Fruit fly (Drosophila melanogaster) whole organism, embryonic: ENCODE measurements around the gene CG12522.
A peak's percentile ranks its signal among the peaks of the same experiment; 100 is the strongest.

Source experiments
- CG10543 ChIP-seq: fragments of 200-800 bp; sonication (Bioruptor generic); optimal IDR thresholded peaks from 3 replicates; lab custom pipeline; 2017; ENCODE audit warnings: missing biosample characterization, mild to moderate bottlenecking, missing genetic modification characterization, moderate library complexity
- CG10565 ChIP-seq: fragments of 200-800 bp; sonication (Bioruptor generic); optimal IDR thresholded peaks from 3 replicates; lab custom pipeline; 2016; ENCODE audit warnings: missing biosample characterization, mild to moderate bottlenecking, missing genetic modification characterization
- CG11504 ChIP-seq: fragments of 200-800 bp; sonication (Bioruptor generic); optimal IDR thresholded peaks from 3 replicates; lab custom pipeline; 2019; ENCODE audit warnings: missing biosample characterization, mild to moderate bottlenecking, missing genetic modification characterization, moderate library complexity
- CG11695 ChIP-seq: fragments of 200-800 bp; sonication (Bioruptor generic); IDR thresholded peaks from 3 replicates; pipeline ENCODE4 v1.3.6; 2022; ENCODE audit warnings: missing biosample characterization, missing genetic modification characterization
- CG12942 ChIP-seq: fragments of 200-800 bp; sonication (Bioruptor generic); optimal IDR thresholded peaks from 3 replicates; lab custom pipeline; 2016; ENCODE audit warnings: missing biosample characterization, missing genetic modification characterization
- CG13296 ChIP-seq: fragments of 200-800 bp; sonication (Bioruptor generic); optimal IDR thresholded peaks from 3 replicates; lab custom pipeline; 2018; ENCODE audit warnings: missing biosample characterization, mild to moderate bottlenecking, missing genetic modification characterization
- CG13894 ChIP-seq: fragments of 200-800 bp; sonication (Bioruptor generic); optimal IDR thresholded peaks from 3 replicates; lab custom pipeline; 2018; ENCODE audit warnings: missing biosample characterization, mild to moderate bottlenecking, missing genetic modification characterization, moderate library complexity
- CG17186 ChIP-seq: fragments of 200-800 bp; sonication (Bioruptor generic); optimal IDR thresholded peaks from 3 replicates; lab custom pipeline; 2017; ENCODE audit warnings: missing biosample characterization, missing genetic modification reagents, missing genetic modification characterization
- CG17328 ChIP-seq: fragments of 200-800 bp; sonication (Bioruptor generic); IDR thresholded peaks from 2 replicates; pipeline ENCODE4 v1.3.6; 2022; ENCODE audit warnings: missing biosample characterization, missing genetic modification characterization
- CG18599 ChIP-seq: fragments of 200-800 bp; sonication (Bioruptor generic); optimal IDR thresholded peaks from 3 replicates; lab custom pipeline; 2017; ENCODE audit warnings: missing biosample characterization, missing genetic modification characterization, mild to moderate bottlenecking, moderate library complexity, missing genetic modification reagents
- CG2120 ChIP-seq: fragments of 200-800 bp; sonication (Bioruptor generic); optimal IDR thresholded peaks from 3 replicates; lab custom pipeline; 2016; ENCODE audit warnings: missing biosample characterization, missing genetic modification characterization
- CG32767 ChIP-seq: fragments of 200-800 bp; sonication (Bioruptor generic); IDR thresholded peaks from 2 replicates; pipeline ENCODE4 v1.3.6; 2022; ENCODE audit warnings: missing biosample characterization, missing genetic modification characterization
- CG33213 ChIP-seq: fragments of 200-800 bp; sonication (Bioruptor generic); optimal IDR thresholded peaks from 3 replicates; lab custom pipeline; 2016; ENCODE audit warnings: missing biosample characterization, missing genetic modification characterization
- CG3407 ChIP-seq: fragments of 200-800 bp; sonication (Bioruptor generic); optimal IDR thresholded peaks from 2 replicates; lab custom pipeline; 2018; ENCODE audit warnings: missing biosample characterization, mild to moderate bottlenecking, missing genetic modification characterization
- CG3847 ChIP-seq: fragments of 200-800 bp; sonication (Bioruptor generic); IDR thresholded peaks from 2 replicates; pipeline ENCODE4 v1.3.6; 2022; ENCODE audit warnings: missing biosample characterization, missing genetic modification characterization
- CG42726 ChIP-seq: fragments of 200-800 bp; sonication (Bioruptor generic); IDR thresholded peaks from 2 replicates; pipeline ENCODE4 v1.3.6; 2022; ENCODE audit warnings: missing biosample characterization, missing genetic modification characterization; ENCODE audit not compliant: partially characterized antibody
- CG4617 ChIP-seq: fragments of 200-800 bp; sonication (Bioruptor generic); optimal IDR thresholded peaks from 3 replicates; lab custom pipeline; 2016; ENCODE audit warnings: missing biosample characterization, missing genetic modification characterization, borderline replicate concordance
- CG4854 ChIP-seq: fragments of 200-800 bp; sonication (Bioruptor generic); optimal IDR thresholded peaks from 2 replicates; lab custom pipeline; 2016; ENCODE audit warnings: missing biosample characterization, missing genetic modification characterization, inconsistent platforms
- CG6654 ChIP-seq: fragments of 200-800 bp; sonication (Bioruptor generic); optimal IDR thresholded peaks from 2 replicates; lab custom pipeline; 2017; ENCODE audit warnings: missing biosample characterization, mild to moderate bottlenecking, missing genetic modification characterization
- CG6791 ChIP-seq: fragments of 200-800 bp; sonication (Bioruptor generic); IDR thresholded peaks from 3 replicates; pipeline ENCODE4 v1.3.6; 2022; ENCODE audit warnings: missing biosample characterization, missing genetic modification characterization; ENCODE audit not compliant: partially characterized antibody
- CG8281 ChIP-seq: fragments of 200-800 bp; sonication (Bioruptor generic); optimal IDR thresholded peaks from 2 replicates; lab custom pipeline; 2018; ENCODE audit warnings: missing biosample characterization, mild to moderate bottlenecking, missing genetic modification characterization, moderate library complexity
- CG8944 ChIP-seq: fragments of 200-800 bp; sonication (Bioruptor generic); optimal IDR thresholded peaks from 3 replicates; lab custom pipeline; 2016; ENCODE audit warnings: missing biosample characterization, missing genetic modification characterization
- CTCF ChIP-seq: fragments of 200-800 bp; sonication (Bioruptor generic); optimal IDR thresholded peaks from 2 replicates; lab custom pipeline; 2017; ENCODE audit warnings: missing biosample characterization, mild to moderate bottlenecking, missing genetic modification characterization, moderate library complexity
- Dll ChIP-seq: fragments of 200-800 bp; sonication (Bioruptor generic); IDR thresholded peaks from 4 replicates; pipeline ENCODE4 v1.3.6; 2022; ENCODE audit warnings: missing biosample characterization, missing genetic modification characterization; ENCODE audit not compliant: partially characterized antibody
- Dref ChIP-seq: fragments of 200-800 bp; sonication (Bioruptor generic); IDR thresholded peaks from 2 replicates; pipeline ENCODE4 v1.3.6; 2022; ENCODE audit warnings: missing biosample characterization, missing genetic modification characterization
- E2f2 ChIP-seq: fragments of 200-800 bp; sonication (Bioruptor generic); IDR thresholded peaks from 2 replicates; pipeline ENCODE4 v1.3.6; 2022; ENCODE audit warnings: missing biosample characterization, missing genetic modification characterization
- GATAe ChIP-seq: fragments of 200-800 bp; sonication (Bioruptor generic); conservative IDR thresholded peaks from 2 replicates; pipeline ENCODE4 v1.3.6; 2022; ENCODE audit warnings: missing biosample characterization, missing genetic modification characterization
- MTF-1 ChIP-seq: fragments of 200-800 bp; sonication (Bioruptor generic); optimal IDR thresholded peaks from 2 replicates; lab custom pipeline; 2018; ENCODE audit warnings: missing biosample characterization, mild to moderate bottlenecking, missing genetic modification characterization, borderline replicate concordance
- Oaz ChIP-seq: fragments of 200-800 bp; sonication (Bioruptor generic); IDR thresholded peaks from 2 replicates; pipeline ENCODE4 v1.3.6; 2022; ENCODE audit warnings: missing biosample characterization, missing genetic modification characterization
- Opbp ChIP-seq: fragments of 200-800 bp; sonication (Bioruptor generic); IDR thresholded peaks from 3 replicates; pipeline ENCODE4 v1.3.6; 2022; ENCODE audit warnings: missing biosample characterization, missing genetic modification characterization; ENCODE audit not compliant: partially characterized antibody
- Scr ChIP-seq: fragments of 200-800 bp; sonication (Bioruptor generic); IDR thresholded peaks from 2 replicates; pipeline ENCODE4 v1.3.6; 2022; ENCODE audit warnings: missing biosample characterization, missing genetic modification characterization; ENCODE audit not compliant: partially characterized antibody
- TFAM ChIP-seq: fragments of 200-800 bp; sonication (Bioruptor generic); optimal IDR thresholded peaks from 2 replicates; lab custom pipeline; 2017; ENCODE audit warnings: missing biosample characterization, missing genetic modification characterization, inconsistent platforms
- YL-1 ChIP-seq: fragments of 200-800 bp; sonication (Bioruptor generic); optimal IDR thresholded peaks from 3 replicates; lab custom pipeline; 2017; ENCODE audit warnings: missing biosample characterization, mild to moderate bottlenecking, missing genetic modification characterization
- bbx ChIP-seq: fragments of 200-800 bp; sonication (Bioruptor generic); IDR thresholded peaks from 2 replicates; pipeline ENCODE4 v1.3.6; 2022; ENCODE audit warnings: missing biosample characterization, missing genetic modification characterization; ENCODE audit not compliant: partially characterized antibody
- crp ChIP-seq, 2 experiments: fragments of 200-800 bp; sonication (Bioruptor generic); optimal IDR thresholded peaks; 2 replicates in 1 of 2; 3 replicates in 1 of 2; lab custom pipeline; 2017; ENCODE audit warnings: missing biosample characterization in 2 of 2, missing genetic modification characterization in 2 of 2, mild to moderate bottlenecking in 1 of 2, moderate library complexity in 1 of 2
- da ChIP-seq: fragments of 200-800 bp; sonication (Bioruptor generic); optimal IDR thresholded peaks from 2 replicates; lab custom pipeline; 2016; ENCODE audit warnings: missing biosample characterization, missing genetic modification characterization
- esg ChIP-seq: fragments of 200-800 bp; sonication (Bioruptor generic); conservative IDR thresholded peaks from 2 replicates; pipeline ENCODE4 v1.3.6; 2022; ENCODE audit warnings: missing biosample characterization, missing genetic modification characterization
- fd3F ChIP-seq: fragments of 200-800 bp; sonication (Bioruptor generic); optimal IDR thresholded peaks from 2 replicates; lab custom pipeline; 2018; ENCODE audit warnings: missing biosample characterization, mild to moderate bottlenecking, missing genetic modification characterization, moderate library complexity
- gem ChIP-seq: fragments of 200-800 bp; sonication (Bioruptor generic); optimal IDR thresholded peaks from 2 replicates; lab custom pipeline; 2019; ENCODE audit warnings: missing biosample characterization, mild to moderate bottlenecking, missing genetic modification characterization, moderate library complexity
- her ChIP-seq: fragments of 200-800 bp; sonication (Bioruptor generic); optimal IDR thresholded peaks from 2 replicates; lab custom pipeline; 2016; ENCODE audit warnings: missing biosample characterization, missing genetic modification characterization
- knrl ChIP-seq: fragments of 200-800 bp; sonication (Bioruptor generic); IDR thresholded peaks from 3 replicates; pipeline ENCODE4 v1.3.6; 2022; ENCODE audit warnings: missing biosample characterization, missing genetic modification characterization; ENCODE audit not compliant: partially characterized antibody
- lov ChIP-seq, 2 experiments: fragments of 200-800 bp in 1 of 2; fragments of >200 bp in 1 of 2; sonication (Bioruptor generic) in 1 of 2; IDR thresholded peaks in 1 of 2; optimal IDR thresholded peaks in 1 of 2; 2 replicates in 1 of 2; 3 replicates in 1 of 2; pipeline versions ENCODE4 v1.3.6 to Lab custom; 2017 to 2022; ENCODE audit warnings: missing biosample characterization in 1 of 2, missing genetic modification characterization in 1 of 2
- mam ChIP-seq: fragments of 200-800 bp; sonication (Bioruptor generic); optimal IDR thresholded peaks from 3 replicates; lab custom pipeline; 2016; ENCODE audit warnings: missing biosample characterization, missing genetic modification characterization
- nom ChIP-seq: fragments of 200-800 bp; sonication (Bioruptor generic); optimal IDR thresholded peaks from 2 replicates; lab custom pipeline; 2017; ENCODE audit warnings: missing biosample characterization, missing genetic modification characterization, mild to moderate bottlenecking, moderate library complexity, missing genetic modification reagents
- row ChIP-seq: fragments of 200-800 bp; sonication (Bioruptor generic); IDR thresholded peaks from 3 replicates; pipeline ENCODE4 v1.3.6; 2022; ENCODE audit warnings: missing biosample characterization, missing genetic modification characterization
- shn ChIP-seq: fragments of 200-800 bp; sonication (Bioruptor generic); optimal IDR thresholded peaks from 3 replicates; lab custom pipeline; 2016; ENCODE audit warnings: missing biosample characterization, missing genetic modification characterization
- vnd ChIP-seq: fragments of 200-800 bp; sonication (Bioruptor generic); IDR thresholded peaks from 3 replicates; pipeline ENCODE4 v1.3.6; 2022; ENCODE audit warnings: missing biosample characterization, missing genetic modification characterization; ENCODE audit not compliant: partially characterized antibody
- zfh1 ChIP-seq: fragments of 200-800 bp; sonication (Bioruptor generic); IDR thresholded peaks from 3 replicates; pipeline ENCODE4 v1.3.6; 2022; ENCODE audit warnings: missing biosample characterization, missing genetic modification characterization

Gene CG12522

dm6 chr3L:11120419-11120958, 12.5 kb downstream of the CG12522 start, which contains the start of the genes FoxK and mRpL2 (continued):
- TF ChIP-seq CG32767 (GFP tag; lab: Robert Waterston, UW) (peak; percentile 82), CG10543 (no peak), lov (optimal IDR thresholded peaks at IDR 0.05; lab: Kevin White, UChicago) (peak; percentile 16), lov (GFP tag; IDR thresholded peaks at IDR 0.05; lab: Robert Waterston, UW) (no peak), MTF-1 (GFP tag; lab: Kevin White, UChicago) (peak; percentile 55), her (no peak), CG2120 (GFP tag; lab: Kevin White, UChicago) (peak; percentile 40), CG4617 (GFP tag; lab: Kevin White, UChicago) (peak; percentile 81), E2f2 (GFP tag; lab: Robert Waterston, UW) (peak; percentile 58), CG17328 (no peak), Dref (GFP tag; lab: Robert Waterston, UW) (peak; percentile 44), bbx (GFP tag; lab: Robert Waterston, UW) (peak; percentile 56), shn (no peak), CG13296 (GFP tag; lab: Kevin White, UChicago) (no peak), CG11695 (GFP tag; lab: Robert Waterston, UW) (0 out of 3 replicates have a peak, but pooled peaks have one; percentile 21), CG3847 (GFP tag; lab: Robert Waterston, UW) (peak; percentile 63; the same call in 1 of the 2 replicates), CG6654 (no peak), CG6791 (GFP tag; lab: Robert Waterston, UW) (peak; percentile 54; the same call in 2 of the 3 replicates), CG11504 (tag; lab: Kevin White, UChicago) (peak; percentile 2), CG33213 (GFP tag; lab: Kevin White, UChicago) (peak; percentile 10), esg (no peak), knrl (GFP tag; lab: Robert Waterston, UW) (0 out of 3 replicates have a peak, but pooled peaks have one; percentile 27), TFAM (no peak), CTCF (GFP tag; lab: Kevin White, UChicago) (peak; percentile 44), CG42726 (GFP tag; lab: Robert Waterston, UW) (0 out of 2 replicates have a peak, but pooled peaks have one; percentile 29), CG10565 (GFP tag; lab: Kevin White, UChicago) (no peak), CG4854 (GFP tag; lab: Kevin White, UChicago) (no peak), GATAe (no peak), CG12942 (GFP tag; lab: Kevin White, UChicago) (no peak), da (GFP tag; lab: Kevin White, UChicago) (no peak), zfh1 (GFP tag; lab: Robert Waterston, UW) (peak; percentile 31; the same call in 1 of the 3 replicates), mam (GFP tag; lab: Kevin White, UChicago) (peak; percentile 21), CG17186 (GFP tag; lab: Kevin White, UChicago) (peak; percentile 53), YL-1 (GFP tag; lab: Kevin White, UChicago) (peak; percentile 72), CG8944 (GFP tag; lab: Kevin White, UChicago) (no peak), Dll (GFP tag; lab: Robert Waterston, UW) (0 out of 4 replicates have a peak, but pooled peaks have one; percentile 40), Oaz (GFP tag; lab: Robert Waterston, UW) (no peak), Scr (peak; percentile 35; the same call in 1 of the 2 replicates), gem (tag; lab: Kevin White, UChicago) (peak; percentile 4), CG3407 (GFP tag; lab: Kevin White, UChicago) (no peak), crp (GFP tag; optimal IDR thresholded peaks at IDR 0.05; lab: Kevin White, UChicago) (peak; percentile 70 to 97), vnd (GFP tag; lab: Robert Waterston, UW) (no peak), CG13894 (tag; lab: Kevin White, UChicago) (no peak), row (GFP tag; lab: Robert Waterston, UW) (peak; percentile 20; the same call in 1 of the 3 replicates), Opbp (GFP tag; lab: Robert Waterston, UW) (peak; percentile 55; the same call in 2 of the 3 replicates), nom (GFP tag; lab: Kevin White, UChicago) (peak; percentile 97), CG8281 (tag; lab: Kevin White, UChicago) (no peak), fd3F (GFP tag; lab: Kevin White, UChicago) (no peak), CG18599 (GFP tag; lab: Kevin White, UChicago) (no peak)
